Fruit fly (Drosophila melanogaster) whole organism, embryonic: ENCODE results near the gene rasp.

Source experiments
- ATbp ChIP-seq: fragments of 200-800 bp; sonication (Bioruptor generic); optimal IDR thresholded peaks from 2 replicates; lab custom pipeline; 2017; ENCODE audit warnings: missing biosample characterization, mild to moderate bottlenecking, missing genetic modification characterization, missing genetic modification reagents
- Aef1 ChIP-seq: fragments of 200-800 bp; sonication (Bioruptor generic); IDR thresholded peaks from 3 replicates; pipeline ENCODE4 v1.3.6; 2022; ENCODE audit warnings: missing biosample characterization, missing genetic modification characterization
- CG10274 ChIP-seq: fragments of 200-800 bp; sonication (Bioruptor generic); optimal IDR thresholded peaks from 3 replicates; lab custom pipeline; 2017; ENCODE audit warnings: missing biosample characterization, mild to moderate bottlenecking, missing genetic modification characterization
- CG12104 ChIP-seq: fragments of 200-800 bp; sonication (Bioruptor generic); optimal IDR thresholded peaks from 3 replicates; lab custom pipeline; 2016; ENCODE audit warnings: missing biosample characterization, missing genetic modification characterization
- CG12155 ChIP-seq: fragments of 200-800 bp; sonication (Bioruptor generic); optimal IDR thresholded peaks from 3 replicates; lab custom pipeline; 2016; ENCODE audit warnings: missing biosample characterization, missing genetic modification characterization
- CG14014 ChIP-seq: fragments of 200-800 bp; sonication (Bioruptor generic); IDR thresholded peaks from 2 replicates; pipeline ENCODE4 v1.3.6; 2022; ENCODE audit warnings: missing biosample characterization, missing genetic modification characterization
- CG15479 ChIP-seq: fragments of 200-800 bp; sonication (Bioruptor generic); optimal IDR thresholded peaks from 3 replicates; lab custom pipeline; 2019; ENCODE audit warnings: missing biosample characterization, mild to moderate bottlenecking, missing genetic modification characterization, moderate library complexity
- CG1647 ChIP-seq: fragments of 200-800 bp; sonication (Bioruptor generic); optimal IDR thresholded peaks from 3 replicates; lab custom pipeline; 2016; ENCODE audit warnings: missing biosample characterization, missing genetic modification characterization
- CG3065 ChIP-seq: fragments of 200-800 bp; sonication (Bioruptor generic); optimal IDR thresholded peaks from 2 replicates; lab custom pipeline; 2016; ENCODE audit warnings: missing biosample characterization, missing genetic modification characterization
- CG33557 ChIP-seq: fragments of 200-800 bp; sonication (Bioruptor generic); optimal IDR thresholded peaks from 2 replicates; lab custom pipeline; 2019; ENCODE audit warnings: missing biosample characterization, mild to moderate bottlenecking, missing genetic modification characterization, moderate library complexity
- CG34376 ChIP-seq: fragments of 200-800 bp; sonication (Bioruptor generic); optimal IDR thresholded peaks from 2 replicates; lab custom pipeline; 2018; ENCODE audit warnings: missing biosample characterization, mild to moderate bottlenecking, missing genetic modification characterization
- CG3838 ChIP-seq: fragments of 200-800 bp; sonication (Bioruptor generic); optimal IDR thresholded peaks from 3 replicates; lab custom pipeline; 2016; ENCODE audit warnings: missing biosample characterization, missing genetic modification characterization
- CG3995 ChIP-seq: fragments of 200-800 bp; sonication (Bioruptor generic); optimal IDR thresholded peaks from 3 replicates; lab custom pipeline; 2016; ENCODE audit warnings: missing biosample characterization, missing genetic modification characterization
- CG42726 ChIP-seq: fragments of 200-800 bp; sonication (Bioruptor generic); IDR thresholded peaks from 2 replicates; pipeline ENCODE4 v1.3.6; 2022; ENCODE audit warnings: missing biosample characterization, missing genetic modification characterization; ENCODE audit not compliant: partially characterized antibody
- CG43689 ChIP-seq: fragments of 200-800 bp; sonication (Bioruptor generic); IDR thresholded peaks from 2 replicates; pipeline ENCODE4 v1.3.6; 2022; ENCODE audit warnings: missing biosample characterization, missing genetic modification characterization
- CG6175 ChIP-seq: fragments of 200-800 bp; sonication (Bioruptor generic); IDR thresholded peaks from 3 replicates; pipeline ENCODE4 v1.3.6; 2022; ENCODE audit warnings: missing biosample characterization, missing genetic modification characterization
- CG8944 ChIP-seq: fragments of 200-800 bp; sonication (Bioruptor generic); optimal IDR thresholded peaks from 3 replicates; lab custom pipeline; 2016; ENCODE audit warnings: missing biosample characterization, missing genetic modification characterization
- CG9797 ChIP-seq: fragments of 200-800 bp; sonication (Bioruptor generic); optimal IDR thresholded peaks from 3 replicates; lab custom pipeline; 2018; ENCODE audit warnings: missing biosample characterization, mild to moderate bottlenecking, missing genetic modification characterization
- Camta ChIP-seq: fragments of 200-800 bp; sonication (Bioruptor generic); optimal IDR thresholded peaks from 2 replicates; lab custom pipeline; 2016; ENCODE audit warnings: missing biosample characterization, missing genetic modification characterization
- CoRest ChIP-seq: fragments of 200-800 bp; sonication (Bioruptor generic); optimal IDR thresholded peaks from 3 replicates; lab custom pipeline; 2018; ENCODE audit warnings: missing biosample characterization, mild to moderate bottlenecking, missing genetic modification characterization, moderate library complexity
- Hr3 ChIP-seq: fragments of 200-800 bp; sonication (Bioruptor generic); optimal IDR thresholded peaks from 3 replicates; lab custom pipeline; 2016; ENCODE audit warnings: missing biosample characterization, missing genetic modification characterization
- MBD-R2 ChIP-seq: fragments of 200-800 bp; sonication (Bioruptor generic); IDR thresholded peaks from 2 replicates; pipeline ENCODE4 v1.3.6; 2022; ENCODE audit warnings: missing biosample characterization, missing genetic modification characterization
- NC2β ChIP-seq: fragments of 200-800 bp; sonication (Bioruptor generic); optimal IDR thresholded peaks from 2 replicates; lab custom pipeline; 2016; ENCODE audit warnings: missing biosample characterization, missing genetic modification characterization
- Opbp ChIP-seq: fragments of 200-800 bp; sonication (Bioruptor generic); IDR thresholded peaks from 3 replicates; pipeline ENCODE4 v1.3.6; 2022; ENCODE audit warnings: missing biosample characterization, missing genetic modification characterization; ENCODE audit not compliant: partially characterized antibody
- Poxn ChIP-seq: fragments of 200-800 bp; sonication (Bioruptor generic); IDR thresholded peaks from 2 replicates; pipeline ENCODE4 v1.3.6; 2022; ENCODE audit warnings: missing biosample characterization, missing genetic modification characterization
- Rfx ChIP-seq: fragments of 200-800 bp; sonication (Bioruptor generic); IDR thresholded peaks from 2 replicates; pipeline ENCODE4 v1.3.6; 2022; ENCODE audit warnings: missing biosample characterization, missing genetic modification characterization
- bab2 ChIP-seq: fragments of 200-800 bp; sonication (Bioruptor generic); optimal IDR thresholded peaks from 2 replicates; lab custom pipeline; 2016; ENCODE audit warnings: missing biosample characterization, missing genetic modification characterization
- caup ChIP-seq: fragments of 200-800 bp; sonication (Bioruptor generic); optimal IDR thresholded peaks from 3 replicates; lab custom pipeline; 2017; ENCODE audit warnings: missing biosample characterization, mild to moderate bottlenecking, missing genetic modification characterization, moderate library complexity; ENCODE audit not compliant: severe bottlenecking
- cg ChIP-seq: fragments of 200-800 bp; sonication (Bioruptor generic); optimal IDR thresholded peaks from 3 replicates; lab custom pipeline; 2019; ENCODE audit warnings: missing biosample characterization, mild to moderate bottlenecking, missing genetic modification characterization, moderate library complexity
- crol ChIP-seq: fragments of 200-800 bp; sonication (Bioruptor generic); IDR thresholded peaks from 2 replicates; pipeline ENCODE4 v1.3.6; 2022; ENCODE audit warnings: missing biosample characterization, missing genetic modification characterization
- danr ChIP-seq: fragments of 200-800 bp; sonication (Bioruptor generic); IDR thresholded peaks from 2 replicates; pipeline ENCODE4 v1.3.6; 2022; ENCODE audit warnings: missing biosample characterization, missing genetic modification characterization
- dati ChIP-seq: fragments of 200-800 bp; sonication (Bioruptor generic); IDR thresholded peaks from 2 replicates; pipeline ENCODE4 v1.3.6; 2022; ENCODE audit warnings: missing biosample characterization, missing genetic modification characterization
- esg ChIP-seq: fragments of 200-800 bp; sonication (Bioruptor generic); conservative IDR thresholded peaks from 2 replicates; pipeline ENCODE4 v1.3.6; 2022; ENCODE audit warnings: missing biosample characterization, missing genetic modification characterization
- fru ChIP-seq: fragments of >200 bp; optimal IDR thresholded peaks from 2 replicates; lab custom pipeline; 2017
- ftz-f1 ChIP-seq: fragments of 200-800 bp; sonication (Bioruptor generic); optimal IDR thresholded peaks from 2 replicates; lab custom pipeline; 2016; ENCODE audit warnings: missing biosample characterization, missing genetic modification characterization
- gfzf ChIP-seq: fragments of 200-800 bp; sonication (Bioruptor generic); optimal IDR thresholded peaks from 2 replicates; lab custom pipeline; 2016; ENCODE audit warnings: missing biosample characterization, mild to moderate bottlenecking, missing genetic modification characterization, moderate library complexity
- kah ChIP-seq: fragments of 200-800 bp; sonication (Bioruptor generic); optimal IDR thresholded peaks from 2 replicates; lab custom pipeline; 2018; ENCODE audit warnings: missing biosample characterization, mild to moderate bottlenecking, missing genetic modification characterization
- lab ChIP-seq: fragments of 200-800 bp; sonication (Bioruptor generic); optimal IDR thresholded peaks from 3 replicates; lab custom pipeline; 2017; ENCODE audit warnings: missing biosample characterization, missing genetic modification characterization, mild to moderate bottlenecking, moderate library complexity, missing genetic modification reagents
- maf-S ChIP-seq: fragments of 200-800 bp; sonication (Bioruptor generic); optimal IDR thresholded peaks from 2 replicates; lab custom pipeline; 2016; ENCODE audit warnings: missing biosample characterization, missing genetic modification characterization
- mld ChIP-seq: fragments of 200-800 bp; sonication (Bioruptor generic); IDR thresholded peaks from 3 replicates; pipeline ENCODE4 v1.3.6; 2022; ENCODE audit warnings: missing biosample characterization, missing genetic modification characterization; ENCODE audit not compliant: partially characterized antibody
- nmo ChIP-seq: fragments of 200-800 bp; sonication (Bioruptor generic); optimal IDR thresholded peaks from 2 replicates; lab custom pipeline; 2018; ENCODE audit warnings: missing biosample characterization, mild to moderate bottlenecking, missing genetic modification characterization, moderate library complexity
- pzg ChIP-seq: fragments of 200-800 bp; sonication (Bioruptor generic); optimal IDR thresholded peaks from 3 replicates; lab custom pipeline; 2018; ENCODE audit warnings: missing biosample characterization, mild to moderate bottlenecking, missing genetic modification characterization, moderate library complexity
- rib ChIP-seq: fragments of 200-800 bp; sonication (Bioruptor generic); IDR thresholded peaks from 2 replicates; pipeline ENCODE4 v1.3.6; 2022; ENCODE audit warnings: missing biosample characterization, missing genetic modification characterization
- salm ChIP-seq: fragments of 200-800 bp; sonication (Bioruptor generic); optimal IDR thresholded peaks from 2 replicates; lab custom pipeline; 2018; ENCODE audit warnings: missing biosample characterization, mild to moderate bottlenecking, missing genetic modification characterization
- sr ChIP-seq: fragments of 200-800 bp; sonication (Bioruptor generic); IDR thresholded peaks from 3 replicates; pipeline ENCODE4 v1.3.6; 2022; ENCODE audit warnings: missing biosample characterization, missing genetic modification characterization
- stwl ChIP-seq: fragments of 200-800 bp; sonication (Bioruptor generic); optimal IDR thresholded peaks from 3 replicates; lab custom pipeline; 2018; ENCODE audit warnings: missing biosample characterization, mild to moderate bottlenecking, missing genetic modification characterization, moderate library complexity
- trem ChIP-seq: fragments of 200-800 bp; optimal IDR thresholded peaks from 3 replicates; lab custom pipeline; 2019; ENCODE audit warnings: missing biosample characterization, mild to moderate bottlenecking, missing genetic modification characterization, moderate library complexity
- twi ChIP-seq: fragments of 200-800 bp; optimal IDR thresholded peaks from 2 replicates; lab custom pipeline; 2019; ENCODE audit warnings: missing biosample characterization, mild to moderate bottlenecking, missing genetic modification characterization, moderate library complexity

rasp gene

dm6 chr3L:3164951-3165350 is 3.0 kb downstream of the rasp start, which contains the start of gene CG32280 (continued):
- TF ChIP-seq dati (GFP tag; lab: Robert Waterston, UW) (no peak), CoRest (tag; lab: Kevin White, UChicago) (peak; percentile 26), maf-S (no peak), Opbp (GFP tag; lab: Robert Waterston, UW) (peak; percentile 87; the same call in 2 of the 3 replicates), bab2 (GFP tag; lab: Kevin White, UChicago) (no peak), caup (peak; percentile 50), CG12155 (GFP tag; lab: Kevin White, UChicago) (peak; percentile 46), CG43689 (GFP tag; lab: Robert Waterston, UW) (no peak), ATbp (GFP tag; lab: Kevin White, UChicago) (no peak)

- TF ChIP-seq Hr3 (GFP tag; lab: Kevin White, UChicago) (no peak), salm (tag; lab: Kevin White, UChicago) (no peak), Aef1 (GFP tag; lab: Robert Waterston, UW) (no peak), twi (tag; lab: Kevin White, UChicago) (peak; percentile 56), lab (no peak), ftz-f1 (GFP tag; lab: Kevin White, UChicago) (peak; percentile 52), maf-S (no peak), CG42726 (GFP tag; lab: Robert Waterston, UW) (no peak), CG33557 (GFP tag; lab: Kevin White, UChicago) (no peak), CG34376 (GFP tag; lab: Kevin White, UChicago) (peak; percentile 26), rib (GFP tag; lab: Robert Waterston, UW) (0 out of 2 replicates have a peak, but pooled peaks have one; percentile 9), fru (no peak), CG12104 (GFP tag; lab: Kevin White, UChicago) (no peak), sr (GFP tag; lab: Robert Waterston, UW) (0 out of 3 replicates have a peak, but pooled peaks have one; percentile 29), Camta (GFP tag; lab: Kevin White, UChicago) (no peak), cg (peak; percentile 54), crol (peak; percentile 66), kah (peak; percentile 61), nmo (GFP tag; lab: Kevin White, UChicago) (no peak), CG3065 (GFP tag; lab: Kevin White, UChicago) (peak; percentile 85)
These were observed 3.4 kb downstream of the rasp start for dm6 chr3L:3165399-3165798.

DNA sequence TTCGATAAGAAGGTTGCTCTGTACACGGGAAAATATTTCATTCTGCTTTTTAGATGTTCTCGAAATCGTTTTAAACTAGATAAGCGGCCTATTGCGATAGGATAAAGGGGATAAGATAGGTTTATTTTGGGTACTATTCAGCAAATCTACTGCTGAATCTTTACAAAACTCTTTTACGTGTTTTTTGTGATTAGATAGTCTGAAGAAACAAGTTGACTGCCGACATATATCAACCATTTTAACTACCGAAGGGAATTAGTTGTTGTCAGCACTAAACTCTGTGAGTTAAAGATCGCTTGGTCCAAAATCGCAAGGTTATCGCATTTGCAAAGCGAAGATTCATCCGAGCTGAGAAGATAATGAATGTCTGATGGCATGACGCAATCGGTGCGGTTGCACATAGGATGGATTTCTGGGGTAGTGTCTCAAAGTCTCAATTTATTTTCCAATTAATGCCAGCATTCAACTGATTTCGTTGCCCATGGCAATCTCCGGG is 4.3 kb downstream of the rasp start, which contains the start of gene Asciz:
Asciz (minus strand) TSS at position 51 of the 496 bp plus-strand sequence.
- peak; percentile 28; the same call in 1 of the 2 replicates for TF ChIP-seq Rfx (GFP tag; lab: Robert Waterston, UW)
- no peak for TF ChIP-seq maf-S
- peak; percentile 4 for TF ChIP-seq CG15479 (GFP tag; lab: Kevin White, UChicago)
- TF ChIP-seq, all 482 proteins: peak for 2

DNA sequence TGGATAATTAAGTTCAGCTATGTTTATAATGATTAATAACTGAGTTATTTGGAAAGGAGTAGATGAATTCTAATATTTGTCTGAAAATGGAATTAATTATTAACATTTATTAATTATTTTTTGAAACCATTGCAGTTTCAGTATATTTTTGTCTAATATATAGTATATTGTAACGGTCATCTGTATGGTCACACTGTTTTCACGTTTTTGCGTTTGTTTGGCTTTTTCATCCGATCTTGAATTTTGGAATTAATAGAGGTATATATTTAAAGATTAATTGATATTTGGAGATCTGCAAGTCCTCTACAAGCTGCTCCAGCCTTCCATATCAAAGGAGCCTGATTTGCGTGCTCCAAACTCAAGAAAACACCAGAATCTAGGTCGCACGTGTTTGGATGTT is 7.1 kb downstream of the rasp start, which contains the start of the genes CG32278 and CG32281:
CG32278 (plus strand) TSS at position 180 of the 400 bp plus-strand sequence.
CG32281 (plus strand) TSS at position 269 of the 400 bp plus-strand sequence.
- peak; percentile 9 for TF ChIP-seq pzg (GFP tag; lab: Kevin White, UChicago)
- TF ChIP-seq CG9797 (GFP tag; lab: Kevin White, UChicago): peak; percentile 52
- no peak for TF ChIP-seq NC2β (GFP tag; lab: Kevin White, UChicago)
- peak; percentile 54 for TF ChIP-seq gfzf (GFP tag; lab: Kevin White, UChicago)
- no peak for TF ChIP-seq CG8944 (GFP tag; lab: Kevin White, UChicago)
- no peak for TF ChIP-seq CG3838 (GFP tag; lab: Kevin White, UChicago)
- TF ChIP-seq mld (GFP tag; lab: Robert Waterston, UW): no peak
- TF ChIP-seq CG3995 (GFP tag; lab: Kevin White, UChicago): peak; percentile 67
- peak; percentile 19; the same call in 1 of the 2 replicates for TF ChIP-seq MBD-R2 (GFP tag; lab: Robert Waterston, UW)
- TF ChIP-seq CG6175 (GFP tag; lab: Robert Waterston, UW): no peak
- no peak for TF ChIP-seq CG1647 (GFP tag; lab: Kevin White, UChicago)
- peak; percentile 41 for TF ChIP-seq stwl
- no peak for TF ChIP-seq CG14014 (GFP tag; lab: Robert Waterston, UW)
- no peak for TF ChIP-seq esg (GFP tag; lab: Robert Waterston, UW)
- TF ChIP-seq Poxn (GFP tag; lab: Robert Waterston, UW): no peak
- peak; percentile 41 for TF ChIP-seq trem (tag; lab: Kevin White, UChicago)
- TF ChIP-seq CG10274 (GFP tag; lab: Kevin White, UChicago): no peak
- no peak for TF ChIP-seq danr
